Fruit fly (Drosophila melanogaster): ENCODE data around the gene CG14671.

CG14671 gene

DNA sequence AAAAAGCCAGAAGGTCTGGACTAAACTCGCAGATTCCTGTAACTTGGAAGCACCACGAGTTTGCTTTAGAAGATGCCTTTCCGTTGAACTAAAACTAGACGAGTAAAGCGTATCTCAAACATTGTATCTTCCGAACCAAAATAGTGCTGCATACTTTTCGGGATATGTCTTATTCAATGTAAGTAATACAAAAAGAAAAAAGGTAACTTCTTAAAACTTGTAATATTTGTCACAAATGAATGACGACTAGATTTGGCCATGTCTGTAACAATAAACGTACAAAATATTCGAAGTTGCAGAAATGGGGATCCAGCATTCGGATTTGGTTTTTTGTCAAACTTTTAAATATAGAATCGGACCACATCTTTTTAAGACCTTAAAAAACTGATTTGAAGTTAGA lies 30.3 kb upstream of the CG14671 start:
- TF ChIP-seq N (GFP tag; optimal IDR thresholded peaks at IDR 0.05) (peak; percentile 3), br (GFP tag; optimal IDR thresholded peaks at IDR 0.05) (no peak), Myc (optimal IDR thresholded peaks at IDR 0.05) (peak; percentile 31)

dm6 chr3R:5592009-5592572 lies 27.5 kb upstream of the CG14671 start:
- TF ChIP-seq Rel (GFP tag; optimal IDR thresholded peaks at IDR 0.05) (no peak), Rel (tag; optimal IDR thresholded peaks at IDR 0.05) (peak; percentile 44), Myc (optimal IDR thresholded peaks at IDR 0.05) (no peak)

DNA sequence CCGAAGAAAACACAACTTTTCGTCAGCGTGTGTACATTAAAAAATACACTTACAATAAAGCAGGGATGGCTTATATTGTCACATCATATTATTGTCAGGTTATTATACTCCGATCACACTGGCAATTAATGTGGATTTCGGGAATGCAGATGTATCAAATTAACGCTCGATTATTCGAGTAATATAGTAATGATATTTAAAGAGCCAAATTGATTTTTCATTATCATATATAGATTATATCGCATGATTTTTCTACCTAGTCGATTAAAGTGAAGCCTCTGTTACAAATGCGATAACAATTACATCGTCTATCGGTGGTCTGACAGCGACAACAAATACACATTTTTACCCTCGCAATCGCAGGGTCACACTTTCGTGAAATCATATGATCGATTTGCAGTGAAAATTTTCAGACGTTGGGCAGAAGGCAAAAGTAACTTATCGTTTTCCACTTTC lies 26.8 kb upstream of the CG14671 start, which contains the start of the genes noi and Vha26:
TSS of gene noi (minus strand) at position 62 of the 456 bp plus-strand sequence.
TSS of gene Vha26 (plus strand) at position 366 of the 456 bp plus-strand sequence.
- TF ChIP-seq CG32264 (GFP tag; optimal IDR thresholded peaks at IDR 0.05) (peak; percentile 4), dsf (GFP tag; optimal IDR thresholded peaks at IDR 0.05; ENCODE audit: borderline replicate concordance) (no peak), Sp1 (GFP tag; optimal IDR thresholded peaks at IDR 0.05) (peak; percentile 19), woc (GFP tag; optimal IDR thresholded peaks at IDR 0.05) (peak; percentile 61), N (GFP tag; optimal IDR thresholded peaks at IDR 0.05) (peak; percentile 96), Hr78 (GFP tag; optimal IDR thresholded peaks at IDR 0.05) (peak; percentile 80), jim (GFP tag; optimal IDR thresholded peaks at IDR 0.05) (no peak), brk (GFP tag; optimal IDR thresholded peaks at IDR 0.05) (no peak), CrebA (GFP tag; optimal IDR thresholded peaks at IDR 0.05; ENCODE audit: borderline replicate concordance) (no peak), ey (GFP tag; optimal IDR thresholded peaks at IDR 0.05) (peak; percentile 22), lola (GFP tag; optimal IDR thresholded peaks at IDR 0.05) (no peak), h (GFP tag; optimal IDR thresholded peaks at IDR 0.05) (no peak), Mio (GFP tag; optimal IDR thresholded peaks at IDR 0.05) (no peak), sv (GFP tag; optimal IDR thresholded peaks at IDR 0.05) (peak; percentile 17), tai (GFP tag; optimal IDR thresholded peaks at IDR 0.05) (no peak), Vsx2 (GFP tag; optimal IDR thresholded peaks at IDR 0.05; ENCODE audit: partially characterized antibody) (no peak), GATAd (GFP tag; optimal IDR thresholded peaks at IDR 0.05) (no peak), Rel (GFP tag; optimal IDR thresholded peaks at IDR 0.05) (no peak), Rel (tag; optimal IDR thresholded peaks at IDR 0.05) (peak; percentile 24), Jra (GFP tag; optimal IDR thresholded peaks at IDR 0.05) (no peak), foxo (GFP tag; optimal IDR thresholded peaks at IDR 0.05) (peak in 1 of 2 experiments; percentile 25), CG9705 (GFP tag; optimal IDR thresholded peaks at IDR 0.05) (peak; percentile 35), rgr (GFP tag; optimal IDR thresholded peaks at IDR 0.05) (peak; percentile 12), psq (GFP tag; optimal IDR thresholded peaks at IDR 0.05) (peak; percentile 17), Dfd (GFP tag; optimal IDR thresholded peaks at IDR 0.05) (no peak), HLH106 (tag; optimal IDR thresholded peaks at IDR 0.05) (peak; percentile 60), Abd-B (GFP tag; optimal IDR thresholded peaks at IDR 0.05) (peak; percentile 10)

DNA sequence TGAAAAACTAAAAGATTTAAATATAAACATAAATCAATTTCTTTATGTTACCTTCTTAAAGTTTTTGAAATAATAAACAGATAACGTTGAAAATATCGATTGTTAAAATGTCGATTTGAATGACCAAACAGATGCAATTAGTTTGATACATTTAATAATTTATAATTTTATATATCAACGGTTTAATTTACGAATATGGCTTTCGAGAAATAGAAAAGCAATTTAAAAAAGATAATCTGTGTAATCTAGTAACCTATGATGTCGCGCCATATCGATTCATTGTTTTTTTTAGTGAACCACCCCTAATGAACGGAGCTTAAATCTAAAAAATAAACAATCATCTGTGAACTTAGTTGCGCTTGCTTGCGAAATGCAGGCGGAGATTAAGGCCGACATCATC lies 24.0 kb upstream of the CG14671 start, which contains the start of gene PolZ2:
TSS of gene PolZ2 (plus strand) at position 301 of the 400 bp plus-strand sequence.
- TF ChIP-seq Dif (GFP tag; optimal IDR thresholded peaks at IDR 0.05; ENCODE audit: partially characterized antibody) (no peak), Hr83 (GFP tag; optimal IDR thresholded peaks at IDR 0.05; ENCODE audit: poor library complexity, severe bottlenecking) (no peak), Hr78 (GFP tag; optimal IDR thresholded peaks at IDR 0.05) (no peak), psq (GFP tag; optimal IDR thresholded peaks at IDR 0.05) (no peak), N (GFP tag; optimal IDR thresholded peaks at IDR 0.05) (no peak), CG9705 (GFP tag; optimal IDR thresholded peaks at IDR 0.05) (no peak), HLH106 (tag; optimal IDR thresholded peaks at IDR 0.05) (no peak), pan (optimal IDR thresholded peaks at IDR 0.05) (no peak), Rel (GFP tag; optimal IDR thresholded peaks at IDR 0.05) (no peak), Rel (tag; optimal IDR thresholded peaks at IDR 0.05) (no peak), sv (GFP tag; optimal IDR thresholded peaks at IDR 0.05) (no peak), woc (GFP tag; optimal IDR thresholded peaks at IDR 0.05) (no peak), Dfd (GFP tag; optimal IDR thresholded peaks at IDR 0.05) (no peak), brk (GFP tag; optimal IDR thresholded peaks at IDR 0.05) (no peak), foxo (GFP tag; optimal IDR thresholded peaks at IDR 0.05) (no peak), Abd-B (GFP tag; optimal IDR thresholded peaks at IDR 0.05) (no peak), Jra (GFP tag; optimal IDR thresholded peaks at IDR 0.05) (no peak), rgr (GFP tag; optimal IDR thresholded peaks at IDR 0.05) (no peak), sage (GFP tag; optimal IDR thresholded peaks at IDR 0.05) (no peak), Sp1 (GFP tag; optimal IDR thresholded peaks at IDR 0.05) (no peak), CG32264 (GFP tag; optimal IDR thresholded peaks at IDR 0.05) (no peak)
